Worm (Caenorhabditis elegans) whole organism, L2 larva: Measurements from ENCODE around the gene AH9.1.
A peak's percentile ranks its signal among the peaks of the same experiment; 100 is the strongest.

Experiments used
- C34F6.9 ChIP-seq: fragments of 150-350 bp; optimal IDR thresholded peaks from 2 replicates; lab custom pipeline; 2014; ENCODE audit warnings: missing biosample characterization, missing genetic modification characterization
- F13H6.1 ChIP-seq: sonication (generic microtip); optimal IDR thresholded peaks from 2 replicates; lab custom pipeline; 2016; ENCODE audit warnings: missing genetic modification characterization, missing compliant biosample characterization
- R02D3.7 ChIP-seq: fragments of 150-350 bp; optimal IDR thresholded peaks from 2 replicates; lab custom pipeline; 2014; ENCODE audit warnings: missing biosample characterization, missing genetic modification characterization
- Y55F3AM.14 ChIP-seq: fragments of 200-800 bp; sonication (Bioruptor generic); optimal IDR thresholded peaks from 2 replicates; lab custom pipeline; 2018; ENCODE audit warnings: mild to moderate bottlenecking, missing genetic modification characterization, missing compliant biosample characterization
- ZK546.5 ChIP-seq: sonication (generic microtip); optimal IDR thresholded peaks from 2 replicates; lab custom pipeline; 2017; ENCODE audit warnings: missing biosample characterization, missing genetic modification characterization
- alr-1 ChIP-seq: fragments of 150-350 bp; optimal IDR thresholded peaks from 2 replicates; lab custom pipeline; 2014; ENCODE audit warnings: missing biosample characterization, missing genetic modification characterization
- aly-2 ChIP-seq: fragments of 150-350 bp; optimal IDR thresholded peaks from 2 replicates; lab custom pipeline; 2014; ENCODE audit warnings: missing biosample characterization, missing genetic modification characterization
- ama-1 ChIP-seq: fragments of 150-350 bp; optimal IDR thresholded peaks from 2 replicates; lab custom pipeline; 2018; ENCODE audit warnings: inconsistent platforms
- blmp-1 ChIP-seq: sonication (generic microtip); optimal IDR thresholded peaks from 2 replicates; lab custom pipeline; 2017; ENCODE audit warnings: missing genetic modification characterization, mild to moderate bottlenecking, missing compliant biosample characterization, antibody characterized with exemption, moderate library complexity; ENCODE audit not compliant: insufficient read depth
- ceh-16 ChIP-seq: fragments of 150-350 bp; optimal IDR thresholded peaks from 2 replicates; lab custom pipeline; 2014; ENCODE audit warnings: missing biosample characterization, missing genetic modification characterization
- ceh-82 ChIP-seq: fragments of 150-350 bp; optimal IDR thresholded peaks from 2 replicates; lab custom pipeline; 2014; ENCODE audit warnings: missing biosample characterization, missing genetic modification characterization
- crh-2 ChIP-seq: sonication (generic microtip); optimal IDR thresholded peaks from 2 replicates; lab custom pipeline; 2017; ENCODE audit warnings: missing biosample characterization, missing genetic modification characterization
- dmd-4 ChIP-seq: sonication (generic microtip); optimal IDR thresholded peaks from 2 replicates; lab custom pipeline; 2017; ENCODE audit warnings: missing biosample characterization, missing genetic modification characterization
- egl-27 ChIP-seq: sonication (generic microtip); optimal IDR thresholded peaks from 3 replicates; lab custom pipeline; 2017; ENCODE audit warnings: missing biosample characterization, missing genetic modification reagents, missing genetic modification characterization
- elt-1 ChIP-seq: fragments of 150-350 bp; optimal IDR thresholded peaks from 2 replicates; lab custom pipeline; 2014; ENCODE audit warnings: missing biosample characterization, missing genetic modification characterization
- elt-3 ChIP-seq: sonication (generic microtip); optimal IDR thresholded peaks from 2 replicates; lab custom pipeline; 2017; ENCODE audit warnings: missing biosample characterization, missing genetic modification characterization
- fos-1 ChIP-seq: fragments of 150-350 bp; optimal IDR thresholded peaks from 2 replicates; lab custom pipeline; 2014; ENCODE audit warnings: missing biosample characterization, missing genetic modification characterization
- gmeb-1 ChIP-seq: fragments of 150-350 bp; optimal IDR thresholded peaks from 2 replicates; lab custom pipeline; 2014; ENCODE audit warnings: missing biosample characterization, missing genetic modification characterization
- lin-11 ChIP-seq: fragments of 150-350 bp; sonication (generic microtip); optimal IDR thresholded peaks from 2 replicates; lab custom pipeline; 2014; ENCODE audit warnings: missing biosample characterization, missing genetic modification characterization, inconsistent platforms, mixed read lengths
- lin-13 ChIP-seq: fragments of 150-350 bp; optimal IDR thresholded peaks from 2 replicates; lab custom pipeline; 2014; ENCODE audit warnings: missing biosample characterization, missing genetic modification reagents, missing genetic modification characterization
- lin-39 ChIP-seq: fragments of 150-350 bp; optimal IDR thresholded peaks from 2 replicates; lab custom pipeline; 2014; ENCODE audit warnings: missing biosample characterization, missing genetic modification reagents, missing genetic modification characterization
- lsy-2 ChIP-seq, 2 experiments: fragments of 150-350 bp in 1 of 2; sonication (generic microtip) in 1 of 2; optimal IDR thresholded peaks; 2 replicates each; lab custom pipeline; 2014 to 2017; ENCODE audit warnings: missing biosample characterization in 2 of 2, missing genetic modification characterization in 2 of 2
- mab-5 ChIP-seq: fragments of 150-350 bp; optimal IDR thresholded peaks from 2 replicates; lab custom pipeline; 2014; ENCODE audit warnings: missing biosample characterization, missing genetic modification characterization
- mbf-1 ChIP-seq: sonication (generic microtip); optimal IDR thresholded peaks from 2 replicates; lab custom pipeline; 2017; ENCODE audit warnings: missing biosample characterization, missing genetic modification characterization
- mdl-1 ChIP-seq, 2 experiments: fragments of 150-350 bp in 1 of 2; sonication (generic microtip) in 1 of 2; optimal IDR thresholded peaks; 2 replicates each; lab custom pipeline; 2017; ENCODE audit warnings: missing biosample characterization in 2 of 2, missing genetic modification characterization in 2 of 2
- nhr-10 ChIP-seq: sonication (generic microtip); optimal IDR thresholded peaks from 2 replicates; lab custom pipeline; 2017; ENCODE audit warnings: missing biosample characterization, missing genetic modification characterization
- nhr-11 ChIP-seq: fragments of 150-350 bp; optimal IDR thresholded peaks from 2 replicates; lab custom pipeline; 2014; ENCODE audit warnings: missing biosample characterization, missing genetic modification characterization
- nhr-12 ChIP-seq: fragments of 150-350 bp; optimal IDR thresholded peaks from 2 replicates; lab custom pipeline; 2014; ENCODE audit warnings: missing biosample characterization, missing genetic modification characterization
- nhr-129 ChIP-seq: fragments of 150-350 bp; optimal IDR thresholded peaks from 2 replicates; lab custom pipeline; 2014; ENCODE audit warnings: missing biosample characterization, missing genetic modification characterization
- nhr-21 ChIP-seq: fragments of 150-350 bp; optimal IDR thresholded peaks from 2 replicates; lab custom pipeline; 2014; ENCODE audit warnings: missing biosample characterization, missing genetic modification characterization
- nhr-23 ChIP-seq: fragments of 150-350 bp; optimal IDR thresholded peaks from 2 replicates; lab custom pipeline; 2014; ENCODE audit warnings: missing biosample characterization, missing genetic modification reagents, missing genetic modification characterization
- nhr-237 ChIP-seq: fragments of 150-350 bp; optimal IDR thresholded peaks from 2 replicates; lab custom pipeline; 2014; ENCODE audit warnings: missing biosample characterization, missing genetic modification characterization
- nhr-25 ChIP-seq: fragments of 150-350 bp; sonication (generic microtip); optimal IDR thresholded peaks from 3 replicates; lab custom pipeline; 2014; ENCODE audit warnings: missing biosample characterization, missing genetic modification characterization
- nhr-6 ChIP-seq: fragments of 150-350 bp; optimal IDR thresholded peaks from 2 replicates; lab custom pipeline; 2014; ENCODE audit warnings: missing biosample characterization, missing genetic modification characterization
- nhr-77 ChIP-seq: fragments of 150-350 bp; optimal IDR thresholded peaks from 2 replicates; lab custom pipeline; 2014; ENCODE audit warnings: missing biosample characterization, missing genetic modification characterization
- peb-1 ChIP-seq: fragments of 150-350 bp; optimal IDR thresholded peaks from 2 replicates; lab custom pipeline; 2014; ENCODE audit warnings: missing biosample characterization, missing genetic modification characterization
- sem-4 ChIP-seq: fragments of 150-350 bp; optimal IDR thresholded peaks from 2 replicates; lab custom pipeline; 2014; ENCODE audit warnings: missing biosample characterization, missing genetic modification reagents, missing genetic modification characterization
- skn-1 ChIP-seq: sonication (generic microtip); optimal IDR thresholded peaks from 2 replicates; lab custom pipeline; 2017; ENCODE audit warnings: missing biosample characterization, missing genetic modification characterization
- sma-3 ChIP-seq: sonication (generic microtip); optimal IDR thresholded peaks from 2 replicates; lab custom pipeline; 2016; ENCODE audit warnings: missing genetic modification reagents, missing genetic modification characterization, missing compliant biosample characterization
- sma-9 ChIP-seq, 2 experiments: fragments of 150-350 bp in 1 of 2; sonication (generic microtip) in 1 of 2; optimal IDR thresholded peaks; 2 replicates each; lab custom pipeline; 2014 to 2016; ENCODE audit warnings: missing genetic modification characterization in 2 of 2, mild to moderate bottlenecking in 1 of 2, missing biosample characterization in 1 of 2, missing compliant biosample characterization in 1 of 2, missing genetic modification reagents in 1 of 2, moderate library complexity in 1 of 2
- snpc-4 ChIP-seq: fragments of 150-350 bp; optimal IDR thresholded peaks from 2 replicates; lab custom pipeline; 2014; ENCODE audit warnings: missing biosample characterization, missing genetic modification characterization
- unc-39 ChIP-seq: fragments of 150-350 bp; optimal IDR thresholded peaks from 2 replicates; lab custom pipeline; 2014; ENCODE audit warnings: missing biosample characterization, missing genetic modification characterization
- unc-55 ChIP-seq: fragments of 150-350 bp; sonication (generic microtip); optimal IDR thresholded peaks from 3 replicates; lab custom pipeline; 2014; ENCODE audit warnings: missing biosample characterization, missing genetic modification reagents, missing genetic modification characterization
- unc-62 ChIP-seq: fragments of 150-350 bp; optimal IDR thresholded peaks from 2 replicates; lab custom pipeline; 2014; ENCODE audit warnings: missing biosample characterization, missing genetic modification reagents, missing genetic modification characterization
- zag-1 ChIP-seq: fragments of 150-350 bp; optimal IDR thresholded peaks from 2 replicates; lab custom pipeline; 2014; ENCODE audit warnings: missing biosample characterization, missing genetic modification characterization
- ztf-1 ChIP-seq: fragments of 200-800 bp; sonication (Bioruptor generic); conservative IDR thresholded peaks from 2 replicates; pipeline ENCODE4 v1.3.6; 2022; ENCODE audit warnings: missing genetic modification characterization, missing compliant biosample characterization
- ztf-11 ChIP-seq: sonication (generic microtip); optimal IDR thresholded peaks from 2 replicates; lab custom pipeline; 2017; ENCODE audit warnings: missing biosample characterization, missing genetic modification characterization
- ztf-4 ChIP-seq: fragments of 150-350 bp; optimal IDR thresholded peaks from 2 replicates; lab custom pipeline; 2014; ENCODE audit warnings: missing biosample characterization, missing genetic modification characterization

The AH9.1 gene

ce11 chrX:2226875-2227355, 19.9 kb downstream of the AH9.1 start:
- TF ChIP-seq nhr-12 (tag; lab: Kevin White, UChicago) (no peak), F13H6.1 (tag; lab: Kevin White, UChicago) (peak; percentile 54), nhr-25 (peak; percentile 41), nhr-6 (tag; lab: Kevin White, UChicago) (peak; percentile 22), elt-3 (tag; lab: Kevin White, UChicago) (no peak), mab-5 (tag; lab: Kevin White, UChicago) (no peak), ama-1 (no peak), elt-1 (no peak), crh-2 (tag; lab: Kevin White, UChicago) (peak; percentile 71), ztf-1 (GFP tag; lab: Robert Waterston, UW) (no peak), unc-39 (tag; lab: Kevin White, UChicago) (no peak), egl-27 (tag; lab: Kevin White, UChicago) (no peak), skn-1 (tag; lab: Kevin White, UChicago) (no peak), mbf-1 (tag; lab: Kevin White, UChicago) (no peak), lin-39 (tag; lab: Kevin White, UChicago) (no peak), sma-3 (peak; percentile 55), snpc-4 (tag; lab: Kevin White, UChicago) (peak; percentile 48), ztf-4 (tag; lab: Kevin White, UChicago) (no peak), lin-13 (GFP tag; lab: Kevin White, UChicago) (peak; percentile 70), alr-1 (tag; lab: Kevin White, UChicago) (no peak), ZK546.5 (tag; lab: Kevin White, UChicago) (no peak), blmp-1 (tag; lab: Kevin White, UChicago) (no peak), unc-62 (GFP tag; lab: Kevin White, UChicago) (no peak), unc-55 (peak; percentile 76), lin-11 (tag; lab: Kevin White, UChicago) (peak; percentile 69), nhr-129 (tag; lab: Kevin White, UChicago) (peak; percentile 77), nhr-77 (no peak), mdl-1 (tag; optimal IDR thresholded peaks at IDR 0.05; lab: Kevin White, UChicago) (peak in 1 of 2 experiments; percentile 26), Y55F3AM.14 (GFP tag; lab: Kevin White, UChicago) (peak; percentile 50), ztf-11 (tag; lab: Kevin White, UChicago) (no peak), nhr-237 (no peak), sem-4 (tag; lab: Kevin White, UChicago) (peak; percentile 24), C34F6.9 (tag; lab: Kevin White, UChicago) (peak; percentile 55), dmd-4 (tag; lab: Kevin White, UChicago) (no peak), nhr-11 (no peak), ceh-82 (no peak), nhr-10 (tag; lab: Kevin White, UChicago) (no peak), nhr-23 (tag; lab: Kevin White, UChicago) (no peak), ceh-16 (no peak), gmeb-1 (tag; lab: Kevin White, UChicago) (peak; percentile 44), sma-9 (GFP tag; optimal IDR thresholded peaks at IDR 0.05; lab: Kevin White, UChicago) (peak; percentile 81), sma-9 (tag; optimal IDR thresholded peaks at IDR 0.05; lab: Kevin White, UChicago) (no peak), fos-1 (tag; lab: Kevin White, UChicago) (peak; percentile 38), peb-1 (tag; lab: Kevin White, UChicago) (no peak), lsy-2 (tag; optimal IDR thresholded peaks at IDR 0.05; lab: Kevin White, UChicago) (peak; percentile 53 to 66), nhr-21 (peak; percentile 76), zag-1 (tag; lab: Kevin White, UChicago) (peak; percentile 44), R02D3.7 (tag; lab: Kevin White, UChicago) (no peak), aly-2 (tag; lab: Kevin White, UChicago) (no peak)
